Fruit fly (Drosophila melanogaster) whole organism, wandering third instar larva: ENCODE results near the gene CG15385.

Experiments used
- Dif ChIP-seq: fragments of 200-275, 200-300 bp; sonication (Bioruptor generic); optimal IDR thresholded peaks from 2 replicates; lab custom pipeline; 2018; ENCODE audit warnings: missing biosample characterization, missing genetic modification characterization; ENCODE audit not compliant: partially characterized antibody
- HLH106 ChIP-seq: fragments of 200-800 bp; optimal IDR thresholded peaks from 3 replicates; lab custom pipeline; 2019; ENCODE audit warnings: missing biosample characterization, mild to moderate bottlenecking, missing genetic modification characterization, moderate library complexity
- Hnf4 ChIP-seq: fragments of 200-800 bp; sonication (Bioruptor generic); optimal IDR thresholded peaks from 2 replicates; lab custom pipeline; 2016; ENCODE audit warnings: missing biosample characterization, mild to moderate bottlenecking, missing genetic modification characterization
- Myc ChIP-seq: fragments of >200 bp; optimal IDR thresholded peaks from 2 replicates; lab custom pipeline; 2017
- Rel ChIP-seq, 2 experiments: fragments of 200-800 bp; sonication (Bioruptor generic) in 1 of 2; optimal IDR thresholded peaks; 2 replicates in 1 of 2; 3 replicates in 1 of 2; lab custom pipeline; 2016 to 2019; ENCODE audit warnings: mild to moderate bottlenecking in 2 of 2, missing biosample characterization in 2 of 2, missing genetic modification characterization in 2 of 2, moderate library complexity in 1 of 2
- Vsx2 ChIP-seq: fragments of 200-300, 225-300 bp; sonication (Bioruptor generic); optimal IDR thresholded peaks from 2 replicates; lab custom pipeline; 2018; ENCODE audit warnings: missing biosample characterization, missing genetic modification characterization; ENCODE audit not compliant: partially characterized antibody
- br ChIP-seq: fragments of 200-800 bp; sonication (Bioruptor generic); optimal IDR thresholded peaks from 2 replicates; lab custom pipeline; 2016; ENCODE audit warnings: missing biosample characterization, missing genetic modification characterization
- dl ChIP-seq, 2 experiments: fragments of 175-275, 200-275 bp in 1 of 2; fragments of 200-275 bp in 1 of 2; sonication (Bioruptor generic); optimal IDR thresholded peaks; lab custom pipeline; 2018; ENCODE audit warnings: mild to moderate bottlenecking in 2 of 2, missing biosample characterization in 2 of 2, missing genetic modification characterization in 2 of 2, moderate library complexity in 2 of 2; ENCODE audit not compliant: partially characterized antibody in 2 of 2, insufficient read depth in 1 of 2
- h ChIP-seq: fragments of 200-800 bp; sonication (Bioruptor generic); optimal IDR thresholded peaks from 3 replicates; lab custom pipeline; 2016; ENCODE audit warnings: missing biosample characterization, mild to moderate bottlenecking, missing genetic modification characterization
- lola ChIP-seq: fragments of >200 bp; optimal IDR thresholded peaks from 2 replicates; lab custom pipeline; 2017; ENCODE audit warnings: missing biosample characterization, missing genetic modification characterization
- usp ChIP-seq: fragments of >200 bp; optimal IDR thresholded peaks from 2 replicates; lab custom pipeline; 2017; ENCODE audit warnings: missing biosample characterization, missing genetic modification characterization

dm6 chr2L:2209002-2209401 lies 3.4 kb downstream of the CG15385 start, which contains the start of gene CG33124:
- no peak for TF ChIP-seq h (GFP tag; lab: Kevin White, UChicago)
- TF ChIP-seq Dif (GFP tag; lab: Kevin White, UChicago), result no peak
- TF ChIP-seq HLH106 (tag; lab: Kevin White, UChicago), result no peak
- no peak for TF ChIP-seq Hnf4 (GFP tag; lab: Kevin White, UChicago)
- TF ChIP-seq Myc, result no peak
- TF ChIP-seq usp (GFP tag; lab: Kevin White, UChicago), result no peak
- no peak for TF ChIP-seq br
- no peak for TF ChIP-seq dl (GFP tag; optimal IDR thresholded peaks at IDR 0.05; lab: Kevin White, UChicago; ENCODE audit: insufficient read depth in 1 of 2, partially characterized antibody in 2 of 2)
- no peak for TF ChIP-seq Vsx2
- no peak for TF ChIP-seq Rel (GFP tag; optimal IDR thresholded peaks at IDR 0.05; lab: Kevin White, UChicago)
- no peak for TF ChIP-seq Rel (tag; optimal IDR thresholded peaks at IDR 0.05; lab: Kevin White, UChicago)
- no peak for TF ChIP-seq lola (GFP tag; lab: Kevin White, UChicago)
